Worm (Caenorhabditis elegans): Measurements from ENCODE around the gene T26C5.2.

DNA sequence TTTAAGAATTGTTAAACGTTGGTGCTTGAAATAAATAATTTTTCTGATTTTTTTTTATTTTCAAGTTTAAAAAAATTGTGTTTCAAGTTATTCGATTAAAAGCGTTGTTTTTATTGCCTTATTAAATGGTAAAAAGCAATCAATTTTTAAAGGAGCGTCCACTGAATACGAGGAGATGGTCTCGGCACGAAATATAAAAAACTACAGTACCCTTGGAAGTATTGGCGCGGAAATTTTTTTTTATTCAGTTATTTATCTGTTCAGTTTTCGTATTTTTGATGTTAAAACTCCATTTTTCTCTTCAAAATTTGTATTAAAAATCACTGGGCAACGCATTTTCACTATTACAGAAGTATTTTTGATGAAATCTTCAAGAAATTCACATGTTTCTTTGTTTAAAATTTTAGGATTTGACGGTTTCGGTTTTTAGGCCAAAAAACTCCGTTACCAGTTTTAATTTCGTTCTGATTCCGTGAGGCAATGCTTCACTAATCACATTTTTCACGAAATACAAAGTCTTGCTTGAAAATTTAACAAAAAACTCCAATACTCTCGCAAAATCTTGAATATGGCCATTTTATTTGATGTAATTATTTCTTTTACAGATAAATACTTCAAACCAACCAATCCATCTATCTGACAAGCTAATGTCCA lies 19.8 kb upstream of the T26C5.2 start, which contains the start of gene znfx-1:
- TF ChIP-seq pqm-1 (tag; optimal IDR thresholded peaks at IDR 0.05) (no peak), ama-1 (optimal IDR thresholded peaks at IDR 0.05) (no peak)
